Worm (Caenorhabditis elegans): Measurements from ENCODE around the gene nuaf-1.

nuaf-1 gene

DNA sequence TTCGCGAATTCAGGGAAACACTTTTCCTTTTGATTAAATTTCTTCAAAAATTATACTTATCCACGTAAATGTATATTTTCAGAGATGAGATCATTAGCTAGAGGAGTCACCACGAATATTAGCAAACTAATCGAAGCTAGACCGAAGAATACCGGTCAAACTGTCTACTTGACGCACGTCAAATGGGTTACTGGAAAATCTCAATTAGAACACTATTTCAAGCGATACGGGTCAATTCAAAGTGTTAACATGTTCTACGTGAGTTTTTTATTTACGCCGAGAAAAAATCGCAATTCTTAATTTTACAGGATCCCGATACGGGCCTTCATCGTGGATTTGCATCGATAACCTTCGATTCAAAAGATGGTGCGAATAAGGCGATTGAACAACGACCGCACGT is 2.6 kb downstream of the nuaf-1 start, which contains the start of gene slrp-1:
Gene slrp-1 (plus strand): TSS at position 83 of the 400 bp plus-strand sequence.
- no peak for TF ChIP-seq ztf-4 (tag; optimal IDR thresholded peaks at IDR 0.05)
- no peak for TF ChIP-seq lsy-2 (tag; optimal IDR thresholded peaks at IDR 0.05)
- no peak for TF ChIP-seq mdl-1 (tag; optimal IDR thresholded peaks at IDR 0.05)
- TF ChIP-seq ceh-82 (tag; optimal IDR thresholded peaks at IDR 0.05), result no peak
- TF ChIP-seq lin-39 (tag; optimal IDR thresholded peaks at IDR 0.05), result no peak
- TF ChIP-seq aly-2 (tag; optimal IDR thresholded peaks at IDR 0.05), result no peak
- TF ChIP-seq nhr-77 (tag; optimal IDR thresholded peaks at IDR 0.05), result no peak
- no peak for TF ChIP-seq zag-1 (tag; optimal IDR thresholded peaks at IDR 0.05)
- no peak for TF ChIP-seq unc-55 (GFP tag; optimal IDR thresholded peaks at IDR 0.05)
- no peak for TF ChIP-seq ztf-1 (GFP tag; conservative IDR thresholded peaks at IDR 0.05)
- no peak for TF ChIP-seq blmp-1 (tag; optimal IDR thresholded peaks at IDR 0.05; ENCODE audit: insufficient read depth)

DNA sequence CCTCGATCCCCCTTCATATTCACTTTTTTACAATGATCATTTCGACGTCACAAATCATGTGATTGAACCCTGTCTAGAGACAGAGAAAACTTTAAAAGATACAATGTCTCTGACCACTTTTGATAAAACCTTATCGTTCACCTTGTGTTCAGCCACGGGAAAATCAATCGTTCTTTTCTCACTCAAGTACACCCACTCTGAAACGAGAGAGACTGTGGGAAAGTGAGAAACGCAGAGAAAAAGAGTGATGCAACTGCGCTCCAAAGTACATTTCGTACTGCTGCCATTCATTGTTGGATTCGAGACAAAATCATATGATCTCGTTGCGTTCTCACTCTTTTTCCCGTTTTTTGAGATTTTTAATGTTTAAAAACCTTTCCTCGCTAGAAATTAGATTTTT is 3.2 kb downstream of the nuaf-1 start:
- TF ChIP-seq sem-4 (tag; optimal IDR thresholded peaks at IDR 0.05), result peak; percentile 61
- TF ChIP-seq crh-2 (tag; optimal IDR thresholded peaks at IDR 0.05), result peak; percentile 96
- TF ChIP-seq ZK546.5 (tag; optimal IDR thresholded peaks at IDR 0.05), result no peak
- TF ChIP-seq nhr-11 (tag; optimal IDR thresholded peaks at IDR 0.05), result no peak
- TF ChIP-seq aly-2 (tag; optimal IDR thresholded peaks at IDR 0.05), result no peak
- TF ChIP-seq fos-1 (tag; optimal IDR thresholded peaks at IDR 0.05), result peak; percentile 88
- no peak for TF ChIP-seq alr-1 (tag; optimal IDR thresholded peaks at IDR 0.05)
- TF ChIP-seq unc-55 (GFP tag; optimal IDR thresholded peaks at IDR 0.05), result peak; percentile 85
- TF ChIP-seq zag-1 (tag; optimal IDR thresholded peaks at IDR 0.05), result peak; percentile 56
- TF ChIP-seq nhr-21 (tag; optimal IDR thresholded peaks at IDR 0.05), result peak; percentile 96
- peak; percentile 88 for TF ChIP-seq gmeb-1 (tag; optimal IDR thresholded peaks at IDR 0.05)
- no peak for TF ChIP-seq nhr-12 (tag; optimal IDR thresholded peaks at IDR 0.05)
- TF ChIP-seq unc-62 (GFP tag; optimal IDR thresholded peaks at IDR 0.05), result no peak
- no peak for TF ChIP-seq skn-1 (tag; optimal IDR thresholded peaks at IDR 0.05)
- no peak for TF ChIP-seq nhr-10 (tag; optimal IDR thresholded peaks at IDR 0.05)
- TF ChIP-seq Y55F3AM.14 (GFP tag; optimal IDR thresholded peaks at IDR 0.05), result no peak
- TF ChIP-seq elt-1 (tag; optimal IDR thresholded peaks at IDR 0.05), result no peak
- peak; percentile 94 for TF ChIP-seq nhr-25 (tag; optimal IDR thresholded peaks at IDR 0.05)
- TF ChIP-seq nhr-23 (tag; optimal IDR thresholded peaks at IDR 0.05), result no peak
- no peak for TF ChIP-seq R02D3.7 (tag; optimal IDR thresholded peaks at IDR 0.05)
- TF ChIP-seq nhr-77 (tag; optimal IDR thresholded peaks at IDR 0.05), result no peak
- TF ChIP-seq ztf-11 (tag; optimal IDR thresholded peaks at IDR 0.05), result no peak
- peak; percentile 83 for TF ChIP-seq snpc-4 (tag; optimal IDR thresholded peaks at IDR 0.05)
- no peak for TF ChIP-seq nhr-6 (tag; optimal IDR thresholded peaks at IDR 0.05)
- no peak for TF ChIP-seq ztf-1 (GFP tag; conservative IDR thresholded peaks at IDR 0.05)
- TF ChIP-seq mbf-1 (tag; optimal IDR thresholded peaks at IDR 0.05), result no peak
- no peak for TF ChIP-seq lin-39 (tag; optimal IDR thresholded peaks at IDR 0.05)
- no peak for TF ChIP-seq lin-11 (tag; optimal IDR thresholded peaks at IDR 0.05)
- peak; percentile 98 for TF ChIP-seq C34F6.9 (tag; optimal IDR thresholded peaks at IDR 0.05)
- no peak for TF ChIP-seq peb-1 (tag; optimal IDR thresholded peaks at IDR 0.05)
- TF ChIP-seq nhr-129 (tag; optimal IDR thresholded peaks at IDR 0.05), result peak; percentile 98
- TF ChIP-seq F13H6.1 (tag; optimal IDR thresholded peaks at IDR 0.05), result peak; percentile 87
- peak; percentile 76 for TF ChIP-seq ama-1 (optimal IDR thresholded peaks at IDR 0.05)
- no peak for TF ChIP-seq nhr-237 (tag; optimal IDR thresholded peaks at IDR 0.05)
- peak; percentile 22 for TF ChIP-seq ceh-82 (tag; optimal IDR thresholded peaks at IDR 0.05)
- TF ChIP-seq mab-5 (tag; optimal IDR thresholded peaks at IDR 0.05), result peak; percentile 59
- TF ChIP-seq ceh-16 (tag; optimal IDR thresholded peaks at IDR 0.05), result no peak
- peak; percentile 76 for TF ChIP-seq ztf-4 (tag; optimal IDR thresholded peaks at IDR 0.05)
- TF ChIP-seq dmd-4 (tag; optimal IDR thresholded peaks at IDR 0.05), result no peak
- peak; percentile 75 for TF ChIP-seq blmp-1 (tag; optimal IDR thresholded peaks at IDR 0.05; ENCODE audit: insufficient read depth)
- TF ChIP-seq lsy-2 (tag; optimal IDR thresholded peaks at IDR 0.05), result peak; percentile 47 to 91
- TF ChIP-seq mdl-1 (tag; optimal IDR thresholded peaks at IDR 0.05), result peak in 1 of 2 experiments; percentile 65
- no peak for TF ChIP-seq unc-39 (tag; optimal IDR thresholded peaks at IDR 0.05)
- no peak for TF ChIP-seq elt-3 (tag; optimal IDR thresholded peaks at IDR 0.05)
- peak; percentile 89 for TF ChIP-seq sma-9 (GFP tag; optimal IDR thresholded peaks at IDR 0.05)
- no peak for TF ChIP-seq sma-9 (tag; optimal IDR thresholded peaks at IDR 0.05)
- TF ChIP-seq lin-13 (GFP tag; optimal IDR thresholded peaks at IDR 0.05), result peak; percentile 68
- TF ChIP-seq egl-27 (tag; optimal IDR thresholded peaks at IDR 0.05), result peak; percentile 4
- TF ChIP-seq sma-3 (GFP tag; optimal IDR thresholded peaks at IDR 0.05), result peak; percentile 95
